Fruit fly (Drosophila melanogaster): ENCODE data around the gene CG12645.

The CG12645 gene

dm6 chrX:10104477-10104876 is 48.9 kb upstream of the CG12645 start (continued):
- TF ChIP-seq CG16779 (tag; optimal IDR thresholded peaks at IDR 0.05), result no peak
- peak; percentile 50 for TF ChIP-seq CG3032 (tag; optimal IDR thresholded peaks at IDR 0.05)
- TF ChIP-seq CG6808 (GFP tag; optimal IDR thresholded peaks at IDR 0.05), result peak; percentile 24
- TF ChIP-seq CG11294 (GFP tag; IDR thresholded peaks at IDR 0.05), result no peak
- no peak for TF ChIP-seq CG8119 (GFP tag; IDR thresholded peaks at IDR 0.05)
- no peak for TF ChIP-seq CG9139 (GFP tag; optimal IDR thresholded peaks at IDR 0.05)
- TF ChIP-seq svp (GFP tag), result peak; percentile 85
- peak; percentile 63 for TF ChIP-seq Hr4 (GFP tag; optimal IDR thresholded peaks at IDR 0.05)
- TF ChIP-seq CG8319 (GFP tag; optimal IDR thresholded peaks at IDR 0.05), result peak; percentile 52
- TF ChIP-seq Blimp-1 (GFP tag; optimal IDR thresholded peaks at IDR 0.05), result peak; percentile 2
- TF ChIP-seq Sox14 (GFP tag; optimal IDR thresholded peaks at IDR 0.05), result peak; percentile 52
- TF ChIP-seq CG6792 (GFP tag; optimal IDR thresholded peaks at IDR 0.05), result peak; percentile 66
- peak; percentile 18 for TF ChIP-seq Ets96B (tag; optimal IDR thresholded peaks at IDR 0.05)
- TF ChIP-seq topi (GFP tag; optimal IDR thresholded peaks at IDR 0.05), result peak; percentile 82
- no peak for TF ChIP-seq Eip93F (GFP tag; optimal IDR thresholded peaks at IDR 0.05)
- peak; percentile 64 for TF ChIP-seq CG34406 (GFP tag; optimal IDR thresholded peaks at IDR 0.05)

dm6 chrX:10105701-10106307 is 47.6 kb upstream of the CG12645 start:
- TF ChIP-seq salr (GFP tag; optimal IDR thresholded peaks at IDR 0.05), result peak; percentile 51 to 56
- peak; percentile 64 for TF ChIP-seq Eip75B (GFP tag; optimal IDR thresholded peaks at IDR 0.05)
- TF ChIP-seq CG6276 (GFP tag; optimal IDR thresholded peaks at IDR 0.05), result peak; percentile 30
- peak; percentile 66 for TF ChIP-seq spab (GFP tag; optimal IDR thresholded peaks at IDR 0.05)
- TF ChIP-seq esn (GFP tag; optimal IDR thresholded peaks at IDR 0.05), result peak; percentile 26
- TF ChIP-seq CG8319 (GFP tag; optimal IDR thresholded peaks at IDR 0.05), result peak; percentile 6
- no peak for TF ChIP-seq Hr38 (GFP tag; optimal IDR thresholded peaks at IDR 0.05)
- peak; percentile 69 for TF ChIP-seq OdsH (GFP tag; optimal IDR thresholded peaks at IDR 0.05)
- TF ChIP-seq Eip78C (GFP tag), result peak; percentile 89
- TF ChIP-seq acj6 (GFP tag; optimal IDR thresholded peaks at IDR 0.05), result peak; percentile 68
- TF ChIP-seq CG31627 (GFP tag; optimal IDR thresholded peaks at IDR 0.05), result peak; percentile 25
- TF ChIP-seq CG8632 (GFP tag; optimal IDR thresholded peaks at IDR 0.05), result peak; percentile 43
- TF ChIP-seq CG9139 (GFP tag; optimal IDR thresholded peaks at IDR 0.05), result peak; percentile 40
- peak; percentile 79 for TF ChIP-seq Gug (GFP tag; IDR thresholded peaks at IDR 0.05)
- TF ChIP-seq CG6163 (GFP tag; IDR thresholded peaks at IDR 0.05), result peak; percentile 82
- TF ChIP-seq cyc (GFP tag; optimal IDR thresholded peaks at IDR 0.05), result peak; percentile 38
- TF ChIP-seq CG10669 (GFP tag; optimal IDR thresholded peaks at IDR 0.05), result peak; percentile 67
- peak; percentile 14 for TF ChIP-seq lz (GFP tag; optimal IDR thresholded peaks at IDR 0.05)
- peak; percentile 40 for TF ChIP-seq Hr39 (GFP tag; optimal IDR thresholded peaks at IDR 0.05)
- TF ChIP-seq CG1621 (tag; optimal IDR thresholded peaks at IDR 0.05), result peak; percentile 67
- TF ChIP-seq CG11294 (GFP tag; IDR thresholded peaks at IDR 0.05), result peak; percentile 65
- peak; percentile 68 for TF ChIP-seq CG32006 (GFP tag; optimal IDR thresholded peaks at IDR 0.05)
- TF ChIP-seq CG11762 (GFP tag; optimal IDR thresholded peaks at IDR 0.05; ENCODE audit: insufficient read depth), result peak; percentile 39
- peak; percentile 74 for TF ChIP-seq CG15336 (GFP tag; IDR thresholded peaks at IDR 0.05)
- TF ChIP-seq Ets21C (GFP tag; optimal IDR thresholded peaks at IDR 0.05), result no peak
- peak; percentile 33 for TF ChIP-seq Met (GFP tag; optimal IDR thresholded peaks at IDR 0.05)
- peak; percentile 58 for TF ChIP-seq Hr4 (GFP tag; optimal IDR thresholded peaks at IDR 0.05)
- TF ChIP-seq Sox14 (GFP tag; optimal IDR thresholded peaks at IDR 0.05), result peak; percentile 59
- TF ChIP-seq svp (GFP tag), result peak; percentile 66
- no peak for TF ChIP-seq fd85E (GFP tag; optimal IDR thresholded peaks at IDR 0.05)
- TF ChIP-seq CG8119 (GFP tag; IDR thresholded peaks at IDR 0.05), result peak; percentile 69
- peak; percentile 33 for TF ChIP-seq CG7368 (GFP tag; optimal IDR thresholded peaks at IDR 0.05)
- TF ChIP-seq dac (GFP tag; optimal IDR thresholded peaks at IDR 0.05), result no peak
- no peak for TF ChIP-seq Blimp-1 (GFP tag; optimal IDR thresholded peaks at IDR 0.05)
- no peak for TF ChIP-seq fkh (GFP tag; optimal IDR thresholded peaks at IDR 0.05)
- peak; percentile 82 for TF ChIP-seq CG3032 (tag; optimal IDR thresholded peaks at IDR 0.05)
- peak; percentile 56 for TF ChIP-seq Lpt (GFP tag; optimal IDR thresholded peaks at IDR 0.05)
- TF ChIP-seq Sox102F (GFP tag; optimal IDR thresholded peaks at IDR 0.05), result peak; percentile 12
- TF ChIP-seq ss (GFP tag; optimal IDR thresholded peaks at IDR 0.05), result peak; percentile 63 to 66
- TF ChIP-seq vri (GFP tag; optimal IDR thresholded peaks at IDR 0.05), result no peak
- peak; percentile 52 for TF ChIP-seq topi (GFP tag; optimal IDR thresholded peaks at IDR 0.05)
- TF ChIP-seq CG16779 (tag; optimal IDR thresholded peaks at IDR 0.05), result peak; percentile 32
- TF ChIP-seq eg (GFP tag; IDR thresholded peaks at IDR 0.05), result peak; percentile 81
